Fruit fly (Drosophila melanogaster) whole organism, prepupa: Measurements from ENCODE around the gene Keap1.

Experiments used
- Gug ChIP-seq: fragments of 200-800 bp; sonication (Bioruptor generic); IDR thresholded peaks from 2 replicates; pipeline ENCODE4 v1.3.6; 2022; ENCODE audit warnings: missing biosample characterization, missing genetic modification characterization
- Sox14 ChIP-seq: fragments of 200-800 bp; sonication (Bioruptor generic); optimal IDR thresholded peaks from 3 replicates; lab custom pipeline; 2016; ENCODE audit warnings: missing biosample characterization, missing genetic modification characterization
- ss ChIP-seq, 2 experiments: fragments of 200-800 bp; sonication (Bioruptor generic); optimal IDR thresholded peaks; 2 replicates in 1 of 2; 3 replicates in 1 of 2; lab custom pipeline; 2017 to 2018; ENCODE audit warnings: mild to moderate bottlenecking in 2 of 2, missing biosample characterization in 2 of 2, missing genetic modification characterization in 2 of 2, moderate library complexity in 1 of 2

dm6 chr3R:17066077-17066476 is 13.7 kb downstream of the Keap1 start:
- TF ChIP-seq ss (GFP tag; optimal IDR thresholded peaks at IDR 0.05; lab: Kevin White, UChicago), result no peak
- no peak for TF ChIP-seq Sox14 (GFP tag; lab: Kevin White, UChicago)
- TF ChIP-seq Gug (GFP tag; lab: Robert Waterston, UW), result no peak
